Fruit fly (Drosophila melanogaster) whole organism, embryonic: ENCODE data around the gene CG9928.

Source experiments
- ATbp ChIP-seq: fragments of 200-800 bp; sonication (Bioruptor generic); optimal IDR thresholded peaks from 2 replicates; lab custom pipeline; 2017; ENCODE audit warnings: missing biosample characterization, mild to moderate bottlenecking, missing genetic modification characterization, missing genetic modification reagents
- Antp ChIP-seq: fragments of 200-800 bp; sonication (Bioruptor generic); optimal IDR thresholded peaks from 3 replicates; lab custom pipeline; 2016; ENCODE audit warnings: missing biosample characterization, missing genetic modification characterization
- Atf3 ChIP-seq: fragments of 200-800 bp; sonication (Bioruptor generic); optimal IDR thresholded peaks from 3 replicates; lab custom pipeline; 2016; ENCODE audit warnings: missing biosample characterization, missing genetic modification characterization
- Blimp-1 ChIP-seq: fragments of 200-800 bp; sonication (Bioruptor generic); optimal IDR thresholded peaks from 3 replicates; lab custom pipeline; 2018; ENCODE audit warnings: missing biosample characterization, missing genetic modification characterization, mild to moderate bottlenecking, moderate library complexity, missing genetic modification reagents
- Bteb2 ChIP-seq: fragments of 200-800 bp; sonication (Bioruptor generic); optimal IDR thresholded peaks from 2 replicates; lab custom pipeline; 2016; ENCODE audit warnings: missing biosample characterization, missing genetic modification characterization
- CG10321 ChIP-seq: fragments of 200-800 bp; sonication (Bioruptor generic); IDR thresholded peaks from 2 replicates; pipeline ENCODE4 v1.3.6; 2022; ENCODE audit warnings: missing biosample characterization, missing genetic modification characterization
- CG10565 ChIP-seq: fragments of 200-800 bp; sonication (Bioruptor generic); optimal IDR thresholded peaks from 3 replicates; lab custom pipeline; 2016; ENCODE audit warnings: missing biosample characterization, mild to moderate bottlenecking, missing genetic modification characterization
- CG10959 ChIP-seq: fragments of 200-800 bp; sonication (Bioruptor generic); IDR thresholded peaks from 2 replicates; pipeline ENCODE4 v1.3.6; 2022; ENCODE audit warnings: missing biosample characterization, missing genetic modification characterization
- CG11093 ChIP-seq: fragments of 200-800 bp; sonication (Bioruptor generic); IDR thresholded peaks from 3 replicates; pipeline ENCODE4 v1.3.6; 2022; ENCODE audit warnings: missing biosample characterization, missing genetic modification characterization
- CG12942 ChIP-seq: fragments of 200-800 bp; sonication (Bioruptor generic); optimal IDR thresholded peaks from 3 replicates; lab custom pipeline; 2016; ENCODE audit warnings: missing biosample characterization, missing genetic modification characterization
- CG14014 ChIP-seq: fragments of 200-800 bp; sonication (Bioruptor generic); IDR thresholded peaks from 2 replicates; pipeline ENCODE4 v1.3.6; 2022; ENCODE audit warnings: missing biosample characterization, missing genetic modification characterization
- CG14667 ChIP-seq: fragments of 200-800 bp; sonication (Bioruptor generic); IDR thresholded peaks from 2 replicates; pipeline ENCODE4 v1.3.6; 2022; ENCODE audit warnings: missing biosample characterization, missing genetic modification characterization
- CG14710 ChIP-seq: fragments of 200-800 bp; sonication (Bioruptor generic); optimal IDR thresholded peaks from 3 replicates; lab custom pipeline; 2019; ENCODE audit warnings: missing biosample characterization, mild to moderate bottlenecking, missing genetic modification characterization, moderate library complexity
- CG15514 ChIP-seq: fragments of 200-800 bp; sonication (Bioruptor generic); optimal IDR thresholded peaks from 3 replicates; lab custom pipeline; 2017; ENCODE audit warnings: missing biosample characterization, missing genetic modification characterization, mild to moderate bottlenecking, moderate library complexity, missing genetic modification reagents
- CG17385 ChIP-seq: fragments of 200-800 bp; sonication (Bioruptor generic); optimal IDR thresholded peaks from 3 replicates; lab custom pipeline; 2018; ENCODE audit warnings: missing biosample characterization, mild to moderate bottlenecking, missing genetic modification characterization
- CG18619 ChIP-seq: fragments of 200-800 bp; sonication (Bioruptor generic); optimal IDR thresholded peaks from 3 replicates; lab custom pipeline; 2017; ENCODE audit warnings: missing biosample characterization, mild to moderate bottlenecking, missing genetic modification characterization
- CG2120 ChIP-seq: fragments of 200-800 bp; sonication (Bioruptor generic); optimal IDR thresholded peaks from 3 replicates; lab custom pipeline; 2016; ENCODE audit warnings: missing biosample characterization, missing genetic modification characterization
- CG3726 ChIP-seq: fragments of 200-800 bp; sonication (Bioruptor generic); IDR thresholded peaks from 3 replicates; pipeline ENCODE4, ENCODE4 v1.3.6; 2022; ENCODE audit warnings: missing biosample characterization, missing genetic modification characterization
- CG3847 ChIP-seq: fragments of 200-800 bp; sonication (Bioruptor generic); IDR thresholded peaks from 2 replicates; pipeline ENCODE4 v1.3.6; 2022; ENCODE audit warnings: missing biosample characterization, missing genetic modification characterization
- CG4617 ChIP-seq: fragments of 200-800 bp; sonication (Bioruptor generic); optimal IDR thresholded peaks from 3 replicates; lab custom pipeline; 2016; ENCODE audit warnings: missing biosample characterization, missing genetic modification characterization, borderline replicate concordance
- CG4730 ChIP-seq: fragments of 200-800 bp; sonication (Bioruptor generic); IDR thresholded peaks from 2 replicates; pipeline ENCODE4 v1.3.6; 2022; ENCODE audit warnings: missing biosample characterization, missing genetic modification characterization
- CG4854 ChIP-seq: fragments of 200-800 bp; sonication (Bioruptor generic); optimal IDR thresholded peaks from 2 replicates; lab custom pipeline; 2016; ENCODE audit warnings: missing biosample characterization, missing genetic modification characterization, inconsistent platforms
- D ChIP-seq, 2 experiments: fragments of 200-800 bp in 1 of 2; fragments of >200 bp in 1 of 2; sonication (Bioruptor generic) in 1 of 2; optimal IDR thresholded peaks; 2 replicates in 1 of 2; 3 replicates in 1 of 2; lab custom pipeline; 2017; ENCODE audit warnings: mild to moderate bottlenecking in 1 of 2, missing biosample characterization in 1 of 2, missing genetic modification characterization in 1 of 2, missing genetic modification reagents in 1 of 2
- Dip2 ChIP-seq: fragments of 200-800 bp; sonication (Bioruptor generic); IDR thresholded peaks from 2 replicates; pipeline ENCODE4 v1.3.6; 2022; ENCODE audit warnings: missing biosample characterization, missing genetic modification characterization
- E2f1 ChIP-seq: fragments of 200-800 bp; sonication (Bioruptor generic); IDR thresholded peaks from 2 replicates; pipeline ENCODE4 v1.3.6; 2022; ENCODE audit warnings: missing biosample characterization, missing genetic modification characterization
- GATAe ChIP-seq: fragments of 200-800 bp; sonication (Bioruptor generic); conservative IDR thresholded peaks from 2 replicates; pipeline ENCODE4 v1.3.6; 2022; ENCODE audit warnings: missing biosample characterization, missing genetic modification characterization
- Gug ChIP-seq: fragments of 200-800 bp; sonication (Bioruptor generic); IDR thresholded peaks from 4 replicates; pipeline ENCODE4 v1.3.6; 2022; ENCODE audit warnings: missing biosample characterization, missing genetic modification characterization
- HLHmδ ChIP-seq: fragments of 200-800 bp; sonication (Bioruptor generic); optimal IDR thresholded peaks from 2 replicates; lab custom pipeline; 2018; ENCODE audit warnings: missing biosample characterization, mild to moderate bottlenecking, missing genetic modification characterization, moderate library complexity
- Hr78 ChIP-seq, 2 experiments: fragments of 200-800 bp in 1 of 2; fragments of >200 bp in 1 of 2; sonication (Bioruptor generic) in 1 of 2; optimal IDR thresholded peaks; 2 replicates each; lab custom pipeline; 2017 to 2019; ENCODE audit warnings: missing biosample characterization in 2 of 2, missing genetic modification characterization in 2 of 2, mild to moderate bottlenecking in 1 of 2, moderate library complexity in 1 of 2
- NC2β ChIP-seq: fragments of 200-800 bp; sonication (Bioruptor generic); optimal IDR thresholded peaks from 2 replicates; lab custom pipeline; 2016; ENCODE audit warnings: missing biosample characterization, missing genetic modification characterization
- Nf-YB ChIP-seq: fragments of 200-800 bp; sonication (Bioruptor generic); optimal IDR thresholded peaks from 3 replicates; lab custom pipeline; 2019; ENCODE audit warnings: missing biosample characterization, mild to moderate bottlenecking, missing genetic modification characterization, moderate library complexity
- Sox102F ChIP-seq: fragments of 200-800 bp; sonication (Bioruptor generic); optimal IDR thresholded peaks from 2 replicates; lab custom pipeline; 2018; ENCODE audit warnings: missing biosample characterization, mild to moderate bottlenecking, missing genetic modification characterization, moderate library complexity
- Spps ChIP-seq: fragments of 200-800 bp; sonication (Bioruptor generic); optimal IDR thresholded peaks from 2 replicates; lab custom pipeline; 2018; ENCODE audit warnings: missing biosample characterization, mild to moderate bottlenecking, missing genetic modification characterization
- Xrp1 ChIP-seq: fragments of 200-800 bp; sonication (Bioruptor generic); IDR thresholded peaks from 2 replicates; pipeline ENCODE4 v1.3.6; 2022; ENCODE audit warnings: missing biosample characterization, missing genetic modification characterization
- abd-A ChIP-seq: fragments of 200-800 bp; sonication (Bioruptor generic); optimal IDR thresholded peaks from 3 replicates; lab custom pipeline; 2019; ENCODE audit warnings: missing biosample characterization, mild to moderate bottlenecking, missing genetic modification characterization, moderate library complexity
- chn ChIP-seq: fragments of 200-800 bp; sonication (Bioruptor generic); optimal IDR thresholded peaks from 2 replicates; lab custom pipeline; 2016; ENCODE audit warnings: missing biosample characterization, missing genetic modification characterization
- grn ChIP-seq: fragments of 200-800 bp; sonication (Bioruptor generic); optimal IDR thresholded peaks from 3 replicates; lab custom pipeline; 2017; ENCODE audit warnings: missing biosample characterization, missing genetic modification characterization
- h ChIP-seq: fragments of >200 bp; optimal IDR thresholded peaks from 2 replicates; lab custom pipeline; 2017
- hth ChIP-seq: fragments of >200 bp; optimal IDR thresholded peaks from 2 replicates; lab custom pipeline; 2017; ENCODE audit warnings: inconsistent platforms
- klu ChIP-seq: fragments of 200-800 bp; sonication (Bioruptor generic); IDR thresholded peaks from 2 replicates; pipeline ENCODE4 v1.3.6; 2022; ENCODE audit warnings: missing biosample characterization, missing genetic modification characterization
- lola ChIP-seq, 3 experiments: fragments of >200 bp in 2 of 3; fragments of 200-800 bp in 1 of 3; sonication (Bioruptor generic) in 1 of 3; optimal IDR thresholded peaks; 2 replicates each; lab custom pipeline; 2017 to 2019; ENCODE audit warnings: missing biosample characterization in 3 of 3, missing genetic modification characterization in 3 of 3, mild to moderate bottlenecking in 1 of 3, moderate library complexity in 1 of 3
- org-1 ChIP-seq: fragments of 200-800 bp; sonication (Bioruptor generic); optimal IDR thresholded peaks from 2 replicates; lab custom pipeline; 2017; ENCODE audit warnings: missing biosample characterization, missing genetic modification characterization
- psq ChIP-seq: fragments of 200-800 bp; sonication (Bioruptor generic); optimal IDR thresholded peaks from 2 replicates; lab custom pipeline; 2017; ENCODE audit warnings: missing biosample characterization, missing genetic modification characterization
- ranshi ChIP-seq: fragments of 200-800 bp; sonication (Bioruptor generic); IDR thresholded peaks from 2 replicates; pipeline ENCODE4 v1.3.6; 2022; ENCODE audit warnings: missing biosample characterization, missing genetic modification characterization
- so ChIP-seq: fragments of 200-800 bp; sonication (Bioruptor generic); IDR thresholded peaks from 3 replicates; pipeline ENCODE4 v1.3.6; 2022; ENCODE audit warnings: missing biosample characterization, missing genetic modification characterization
- tin ChIP-seq: fragments of 200-800 bp; sonication (Bioruptor generic); optimal IDR thresholded peaks from 3 replicates; lab custom pipeline; 2016; ENCODE audit warnings: missing biosample characterization, missing genetic modification characterization
- tna ChIP-seq: fragments of 200-800 bp; sonication (Bioruptor generic); IDR thresholded peaks from 2 replicates; pipeline ENCODE4 v1.3.6; 2022; ENCODE audit warnings: missing biosample characterization, missing genetic modification characterization; ENCODE audit not compliant: partially characterized antibody
- toy ChIP-seq: fragments of 200-800 bp; sonication (Bioruptor generic); IDR thresholded peaks from 2 replicates; pipeline ENCODE4 v1.3.6; 2022; ENCODE audit warnings: missing biosample characterization, missing genetic modification characterization

Gene CG9928

DNA sequence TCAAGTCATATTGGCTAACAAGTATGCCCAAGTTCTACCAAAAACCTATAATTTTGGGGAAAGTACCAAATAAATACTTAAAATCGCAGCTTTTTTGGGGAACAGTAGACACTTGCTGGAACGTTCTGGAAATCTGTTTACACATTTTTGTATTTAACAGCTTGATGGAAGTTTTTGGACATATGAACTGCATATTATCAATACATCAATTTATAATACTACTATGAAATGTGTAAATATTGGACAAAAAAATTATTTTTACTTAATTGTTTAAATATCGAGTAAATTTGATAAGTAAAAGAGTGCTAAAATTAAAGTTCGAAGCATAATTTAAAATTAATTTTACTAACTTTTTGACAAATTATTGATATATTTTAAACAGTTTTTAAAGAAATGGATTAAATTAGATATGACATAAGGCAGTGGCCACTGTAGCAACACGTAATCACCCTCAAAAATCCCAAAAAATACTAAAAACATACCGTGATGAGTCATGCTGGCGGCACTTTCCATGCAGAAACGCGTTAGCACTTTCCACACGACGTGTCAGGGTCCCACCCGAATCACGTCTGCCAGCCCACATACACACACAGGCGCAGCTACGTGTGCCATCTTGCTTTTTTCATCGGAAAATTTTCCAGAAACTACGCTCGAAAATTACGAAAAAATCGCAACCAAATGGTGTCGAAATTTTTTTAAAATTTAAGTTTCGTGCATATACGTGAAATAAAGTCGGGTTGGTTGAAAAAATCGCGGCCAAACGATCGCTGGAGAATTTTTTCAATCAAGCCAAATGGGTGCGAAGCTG is 22.5 kb upstream of the CG9928 start, which contains the start of gene Sirt1 (continued):
- peak in 1 of 3 experiments; percentile 93 for TF ChIP-seq lola (GFP tag; optimal IDR thresholded peaks at IDR 0.05; lab: Kevin White, UChicago)
- TF ChIP-seq Spps (tag; lab: Kevin White, UChicago), result peak; percentile 58
- no peak for TF ChIP-seq NC2β
- peak; percentile 84; the same call in 1 of the 2 replicates for TF ChIP-seq klu (GFP tag; lab: Robert Waterston, UW)
- TF ChIP-seq tin (GFP tag; lab: Kevin White, UChicago), result peak; percentile 84
- TF ChIP-seq ATbp (GFP tag; lab: Kevin White, UChicago), result peak; percentile 62
- 0 out of 2 replicates have a peak, but pooled peaks have one; percentile 16 for TF ChIP-seq CG10321
- TF ChIP-seq tna (GFP tag; lab: Robert Waterston, UW), result no peak
- TF ChIP-seq psq (GFP tag; lab: Kevin White, UChicago), result no peak
- TF ChIP-seq h (lab: Kevin White, UChicago), result no peak
- TF ChIP-seq CG15514, result peak; percentile 45
- no peak for TF ChIP-seq abd-A (tag; lab: Kevin White, UChicago)
- no peak for TF ChIP-seq GATAe (GFP tag; lab: Robert Waterston, UW)
- peak; percentile 73 for TF ChIP-seq CG14667
- peak; percentile 86 for TF ChIP-seq CG11093 (GFP tag; lab: Robert Waterston, UW)
- no peak for TF ChIP-seq hth (lab: Kevin White, UChicago)
- peak; percentile 92 for TF ChIP-seq CG14710 (tag; lab: Kevin White, UChicago)
- peak; percentile 89 for TF ChIP-seq CG18619 (GFP tag; lab: Kevin White, UChicago)
- peak; percentile 83 for TF ChIP-seq CG12942 (GFP tag; lab: Kevin White, UChicago)
- peak; percentile 31 for TF ChIP-seq Antp (GFP tag; lab: Kevin White, UChicago)
- no peak for TF ChIP-seq Dip2 (GFP tag; lab: Robert Waterston, UW)
- peak; percentile 80 for TF ChIP-seq Xrp1 (GFP tag; lab: Robert Waterston, UW)
- TF ChIP-seq Bteb2 (GFP tag; lab: Kevin White, UChicago), result peak; percentile 52
- peak; percentile 55 for TF ChIP-seq CG10959 (GFP tag; lab: Robert Waterston, UW)
- TF ChIP-seq ranshi, result peak; percentile 63
- peak; percentile 82 for TF ChIP-seq Sox102F (GFP tag; lab: Kevin White, UChicago)
- TF ChIP-seq CG4730, result peak; percentile 67
- TF ChIP-seq CG3847 (GFP tag; lab: Robert Waterston, UW), result peak; percentile 84
- peak; percentile 76 for TF ChIP-seq Nf-YB (GFP tag; lab: Kevin White, UChicago)
- TF ChIP-seq chn, result peak; percentile 35
- peak; percentile 72 for TF ChIP-seq org-1 (GFP tag; lab: Kevin White, UChicago)
- peak; percentile 77; the same call in 2 of the 3 replicates for TF ChIP-seq CG3726
- no peak for TF ChIP-seq grn (GFP tag; lab: Kevin White, UChicago)
- TF ChIP-seq CG14014 (GFP tag; lab: Robert Waterston, UW), result peak; percentile 74; the same call in 1 of the 2 replicates
- no peak for TF ChIP-seq Hr78 (GFP tag; optimal IDR thresholded peaks at IDR 0.05; lab: Kevin White, UChicago)
- no peak; the same call in 1 of the 2 replicates for TF ChIP-seq toy (GFP tag; lab: Robert Waterston, UW)
- peak; percentile 32 for TF ChIP-seq HLHmδ (GFP tag; lab: Kevin White, UChicago)
- TF ChIP-seq Blimp-1 (GFP tag; lab: Kevin White, UChicago), result no peak
- TF ChIP-seq Atf3 (GFP tag; lab: Kevin White, UChicago), result peak; percentile 25
- peak; percentile 85 for TF ChIP-seq CG2120 (GFP tag; lab: Kevin White, UChicago)
- TF ChIP-seq E2f1 (GFP tag; lab: Robert Waterston, UW), result peak; percentile 79
- no peak for TF ChIP-seq CG10565
- peak; percentile 18 for TF ChIP-seq CG4854 (GFP tag; lab: Kevin White, UChicago)
- peak; percentile 70; the same call in 1 of the 3 replicates for TF ChIP-seq so
- no peak for TF ChIP-seq D (optimal IDR thresholded peaks at IDR 0.05; lab: Kevin White, UChicago)
- peak; percentile 79 for TF ChIP-seq D (GFP tag; optimal IDR thresholded peaks at IDR 0.05; lab: Kevin White, UChicago)
- TF ChIP-seq Gug, result peak; percentile 77; the same call in 3 of the 4 replicates
- peak; percentile 77 for TF ChIP-seq CG17385 (GFP tag; lab: Kevin White, UChicago)
- TF ChIP-seq CG4617 (GFP tag; lab: Kevin White, UChicago), result peak; percentile 45
